Worm (Caenorhabditis elegans): ENCODE results near the gene M04G7.2.

ce11 chrIV:425995-426394 is 34.8 kb downstream of the M04G7.2 start, which contains the start of gene garr-1:
- TF ChIP-seq T23F11.4 (GFP tag; optimal IDR thresholded peaks at IDR 0.05) (no peak), ama-1 (optimal IDR thresholded peaks at IDR 0.05) (no peak), ceh-9 (tag; optimal IDR thresholded peaks at IDR 0.05) (no peak), hlh-30 (tag; optimal IDR thresholded peaks at IDR 0.05; ENCODE audit: insufficient read depth) (no peak), pha-4 (tag; optimal IDR thresholded peaks at IDR 0.05) (no peak)
